Worm (Caenorhabditis elegans): Measurements from ENCODE around the gene ncx-2.

ncx-2 gene

ce11 chrV:5271487-5271886 is 32.0 kb upstream of the ncx-2 start (continued):
- TF ChIP-seq fos-1 (tag; optimal IDR thresholded peaks at IDR 0.05) (no peak), ceh-28 (tag; optimal IDR thresholded peaks at IDR 0.05) (no peak), dmd-6 (GFP tag; IDR thresholded peaks at IDR 0.05) (peak; percentile 99), Y75B8A.6 (GFP tag; IDR thresholded peaks at IDR 0.05) (no peak), daf-12 (tag; optimal IDR thresholded peaks at IDR 0.05) (no peak), cey-2 (tag; optimal IDR thresholded peaks at IDR 0.05; ENCODE audit: borderline replicate concordance, insufficient read depth) (no peak), saeg-2 (GFP tag; IDR thresholded peaks at IDR 0.05) (peak; percentile 95), Y105C5A.15 (GFP tag; IDR thresholded peaks at IDR 0.05) (no peak), lim-7 (GFP tag; IDR thresholded peaks at IDR 0.05) (no peak), tag-97 (GFP tag; IDR thresholded peaks at IDR 0.05) (no peak), gei-8 (GFP tag; optimal IDR thresholded peaks at IDR 0.05) (peak; percentile 82), skn-1 (tag; optimal IDR thresholded peaks at IDR 0.05) (no peak), aha-1 (tag) (peak; percentile 99), ama-1 (optimal IDR thresholded peaks at IDR 0.05) (no peak), lin-15B (tag; optimal IDR thresholded peaks at IDR 0.05) (no peak), dpl-1 (GFP tag; optimal IDR thresholded peaks at IDR 0.05) (peak; percentile 14), hlh-30 (tag; optimal IDR thresholded peaks at IDR 0.05; ENCODE audit: insufficient read depth) (peak; percentile 93), ceh-62 (tag; optimal IDR thresholded peaks at IDR 0.05) (no peak), lin-29 (GFP tag; IDR thresholded peaks at IDR 0.05) (no peak), arid-1 (GFP tag; conservative IDR thresholded peaks at IDR 0.05) (peak; percentile 50; the same call in 1 of the 2 replicates), ZK337.2 (GFP tag; IDR thresholded peaks at IDR 0.05) (no peak), madf-9 (GFP tag; conservative IDR thresholded peaks at IDR 0.05) (no peak), ztf-7 (tag; optimal IDR thresholded peaks at IDR 0.05) (no peak), zip-11 (GFP tag; IDR thresholded peaks at IDR 0.05) (no peak), F49E8.2 (tag; optimal IDR thresholded peaks at IDR 0.05; ENCODE audit: borderline replicate concordance) (no peak), ZK546.5 (tag; optimal IDR thresholded peaks at IDR 0.05) (no peak), ceh-44 (GFP tag; IDR thresholded peaks at IDR 0.05) (no peak), hmg-1.1 (GFP tag; IDR thresholded peaks at IDR 0.05) (peak; percentile 50), F26F4.8 (GFP tag; conservative IDR thresholded peaks at IDR 0.05) (no peak), pqm-1 (tag; optimal IDR thresholded peaks at IDR 0.05) (peak; percentile 61), nhr-77 (tag; optimal IDR thresholded peaks at IDR 0.05) (peak; percentile 89), fkh-10 (GFP tag; optimal IDR thresholded peaks at IDR 0.05) (no peak), nhr-42 (GFP tag; IDR thresholded peaks at IDR 0.05) (peak; percentile 57; the same call in 1 of the 2 replicates), zip-2 (tag; optimal IDR thresholded peaks at IDR 0.05) (no peak), ceh-32 (tag; optimal IDR thresholded peaks at IDR 0.05; ENCODE audit: poor library complexity) (no peak), ctbp-1 (GFP tag; IDR thresholded peaks at IDR 0.05) (no peak), mdl-1 (tag; optimal IDR thresholded peaks at IDR 0.05) (peak; percentile 74 to 89), vab-7 (GFP tag; IDR thresholded peaks at IDR 0.05) (no peak), Y5F2A.4 (GFP tag; optimal IDR thresholded peaks at IDR 0.05) (no peak), nhr-102 (tag; optimal IDR thresholded peaks at IDR 0.05) (peak; percentile 81), snpc-1.2 (GFP tag; IDR thresholded peaks at IDR 0.05) (no peak), nhr-6 (tag; optimal IDR thresholded peaks at IDR 0.05) (no peak), madf-5 (GFP tag; IDR thresholded peaks at IDR 0.05) (no peak), spr-3 (GFP tag; optimal IDR thresholded peaks at IDR 0.05) (no peak), nhr-111 (GFP tag; optimal IDR thresholded peaks at IDR 0.05) (no peak), unc-130 (GFP tag; optimal IDR thresholded peaks at IDR 0.05) (no peak), aly-2 (tag; optimal IDR thresholded peaks at IDR 0.05) (no peak), dmd-9 (GFP tag; IDR thresholded peaks at IDR 0.05) (no peak), T26A8.4 (GFP tag; IDR thresholded peaks at IDR 0.05) (peak; percentile 41; the same call in 1 of the 2 replicates), lir-3 (tag; optimal IDR thresholded peaks at IDR 0.05) (no peak), spr-1 (tag; optimal IDR thresholded peaks at IDR 0.05) (no peak), ceh-20 (GFP tag; IDR thresholded peaks at IDR 0.05) (0 out of 2 replicates have a peak, but pooled peaks have one; percentile 20), lin-39 (tag; optimal IDR thresholded peaks at IDR 0.05) (no peak)
